Fruit fly (Drosophila melanogaster) S2 (cell line): ENCODE results near the gene ebo.

Experiments
- CG8478 ChIP-seq: fragments of >200 bp; optimal IDR thresholded peaks from 2 replicates; lab custom pipeline; 2018
- CTCF ChIP-seq, 2 experiments: fragments of >200 bp; optimal IDR thresholded peaks; 2 replicates each; lab custom pipeline; 2018

The ebo gene

DNA sequence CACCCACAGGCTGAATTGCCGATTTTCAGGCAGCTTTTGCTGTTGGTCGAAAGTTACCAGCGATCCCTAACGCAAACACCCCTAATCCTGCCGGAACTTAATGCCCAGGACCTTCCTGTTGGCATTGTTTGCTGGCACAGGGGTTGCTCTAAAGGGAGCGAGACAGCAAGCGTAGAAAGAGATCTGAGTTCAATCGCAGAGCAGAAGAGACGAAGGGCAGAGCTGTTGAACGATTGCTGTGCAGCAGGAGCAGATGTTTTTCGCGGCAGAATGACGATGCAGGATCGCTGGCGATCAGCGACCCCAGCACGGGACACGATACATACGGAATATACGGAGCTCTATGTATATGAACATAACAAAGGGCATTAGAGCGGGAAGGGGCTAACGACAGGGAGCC, 19.4 kb downstream of the ebo start:
- TF ChIP-seq CG8478 (lab: Kevin White, UChicago): no peak
- TF ChIP-seq CTCF (optimal IDR thresholded peaks at IDR 0.05; lab: Kevin White, UChicago): no peak

- TF ChIP-seq CTCF (optimal IDR thresholded peaks at IDR 0.05; lab: Kevin White, UChicago) (no peak), CG8478 (lab: Kevin White, UChicago) (no peak)
These were observed 23.7 kb downstream of the ebo start for dm6 chrX:452716-453115.

DNA sequence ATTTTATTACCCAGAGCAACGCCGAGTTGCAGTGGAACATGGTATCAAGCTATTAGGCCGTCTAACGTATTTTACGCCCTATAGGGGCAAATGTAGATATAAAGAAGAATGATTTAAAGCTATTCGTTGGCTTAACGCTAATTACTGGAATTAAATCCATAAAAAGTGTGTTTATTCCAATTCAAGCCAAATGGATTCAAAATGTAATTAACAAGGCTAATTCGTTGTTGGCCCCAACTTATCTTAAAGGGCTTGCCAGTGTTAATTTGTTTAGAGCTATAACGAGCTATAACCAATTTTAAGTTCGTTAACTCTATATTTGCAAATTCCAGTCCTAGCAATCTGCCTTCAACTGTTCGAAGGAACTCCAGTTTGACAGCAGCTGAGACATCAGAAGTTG, 27.4 kb downstream of the ebo start:
- TF ChIP-seq CG8478 (lab: Kevin White, UChicago) (no peak), CTCF (optimal IDR thresholded peaks at IDR 0.05; lab: Kevin White, UChicago) (no peak)

DNA sequence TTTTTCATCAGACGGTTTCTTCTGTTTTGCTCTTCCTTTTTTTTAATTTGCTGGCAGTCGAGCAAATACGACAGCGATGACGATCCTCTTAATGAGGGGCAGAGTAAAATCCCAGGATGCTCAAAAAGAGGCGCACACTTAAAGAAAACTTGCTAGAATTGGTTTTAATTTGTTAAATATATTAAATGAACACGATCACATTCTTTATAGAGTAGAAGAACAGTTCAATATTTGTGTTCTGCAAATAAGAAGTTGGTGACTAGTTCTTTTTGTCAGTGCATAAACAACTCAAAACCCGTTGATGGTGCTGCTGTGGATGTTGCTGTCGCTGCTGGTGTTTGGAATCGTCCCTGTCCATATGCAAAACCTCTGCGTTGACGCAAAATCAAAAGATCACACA, 28.1 kb downstream of the ebo start:
- TF ChIP-seq CTCF (optimal IDR thresholded peaks at IDR 0.05; lab: Kevin White, UChicago) (no peak), CG8478 (lab: Kevin White, UChicago) (no peak)

- TF ChIP-seq CTCF (optimal IDR thresholded peaks at IDR 0.05; lab: Kevin White, UChicago) (no peak), CG8478 (lab: Kevin White, UChicago) (no peak)
These were observed 30.4 kb downstream of the ebo start for dm6 chrX:446002-446401.

DNA sequence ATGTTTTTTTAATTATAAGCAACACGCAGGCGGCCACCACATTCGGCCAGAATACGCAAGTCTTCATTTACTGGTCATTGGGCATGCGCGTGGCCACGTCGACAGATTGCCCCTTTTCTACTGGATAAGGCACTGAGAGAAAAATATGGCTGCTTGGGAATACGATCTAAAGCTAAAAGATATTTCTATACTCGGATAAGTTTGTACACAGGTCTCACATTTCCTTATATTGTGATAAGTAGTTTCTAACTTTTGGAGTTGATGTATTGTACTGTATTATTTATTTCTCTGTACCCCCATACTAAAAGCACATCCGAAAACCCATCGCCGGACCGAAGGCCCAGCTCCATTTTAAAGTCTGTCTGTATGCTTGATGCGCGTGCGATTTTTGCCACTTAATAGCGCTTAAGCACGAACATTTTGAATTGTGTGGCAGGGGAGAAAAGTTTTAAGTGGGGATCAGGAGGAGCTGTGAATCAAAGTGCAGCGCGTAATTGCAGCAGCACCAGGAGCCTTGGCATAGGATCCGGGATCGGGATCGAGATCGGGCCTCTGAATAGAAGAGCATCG, 32.3 kb downstream of the ebo start:
- no peak for TF ChIP-seq CTCF (optimal IDR thresholded peaks at IDR 0.05; lab: Kevin White, UChicago)

dm6 chrX:441295-441694, 35.1 kb downstream of the ebo start:
- TF ChIP-seq CG8478 (lab: Kevin White, UChicago) (no peak), CTCF (optimal IDR thresholded peaks at IDR 0.05; lab: Kevin White, UChicago) (no peak)

DNA sequence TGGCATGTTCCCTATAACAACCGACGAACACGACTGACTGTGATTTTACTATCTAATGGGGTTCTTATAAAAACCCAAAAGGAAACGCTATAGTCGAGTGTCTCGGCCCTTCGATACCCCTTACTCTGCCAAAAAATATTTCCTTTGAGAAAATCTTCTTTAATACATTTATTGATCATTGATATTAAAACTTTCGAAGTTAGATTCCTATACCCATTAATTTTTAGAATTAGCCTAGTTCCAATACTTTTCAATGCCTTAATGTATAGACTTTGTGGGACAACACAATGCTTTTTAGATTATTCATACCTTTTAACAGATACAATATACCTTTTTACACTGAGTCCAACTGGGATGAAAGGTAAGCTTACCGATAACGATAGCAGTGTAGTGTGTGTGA, 39.0 kb downstream of the ebo start, which contains the start of gene Pgcl:
TSS of gene Pgcl (minus strand) at position 45 of the 400 bp plus-strand sequence.
- TF ChIP-seq CG8478 (lab: Kevin White, UChicago) (no peak), CTCF (optimal IDR thresholded peaks at IDR 0.05; lab: Kevin White, UChicago) (no peak)

DNA sequence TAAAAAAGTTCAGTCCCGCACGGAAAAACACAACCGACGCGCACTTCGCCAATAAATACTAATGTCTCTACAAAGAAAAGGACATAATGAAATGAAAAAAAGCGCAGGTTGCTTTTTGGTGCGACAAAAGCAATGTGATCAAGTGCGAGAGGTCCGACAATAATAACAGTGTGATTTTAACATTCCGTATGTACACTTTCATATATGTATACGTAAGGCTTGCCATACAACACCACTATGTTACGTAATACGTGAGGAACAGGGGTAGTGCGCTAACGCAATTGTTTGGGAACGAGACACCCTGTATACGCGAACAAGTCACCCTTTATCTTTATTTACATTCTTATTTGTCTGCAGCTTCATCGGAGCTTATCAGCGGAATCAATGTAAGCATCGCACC, 48.2 kb downstream of the ebo start:
- TF ChIP-seq CG8478 (lab: Kevin White, UChicago): no peak
- TF ChIP-seq CTCF (optimal IDR thresholded peaks at IDR 0.05; lab: Kevin White, UChicago): no peak

dm6 chrX:425524-425923, 50.9 kb downstream of the ebo start:
- no peak for TF ChIP-seq CTCF (optimal IDR thresholded peaks at IDR 0.05; lab: Kevin White, UChicago)
- TF ChIP-seq CG8478 (lab: Kevin White, UChicago): no peak

dm6 chrX:423374-423773, 53.0 kb downstream of the ebo start:
- TF ChIP-seq CTCF (optimal IDR thresholded peaks at IDR 0.05; lab: Kevin White, UChicago) (no peak), CG8478 (lab: Kevin White, UChicago) (no peak)
